Worm (Caenorhabditis elegans) whole organism, L4/young adult: ENCODE results near the gene C06E7.2.
A peak's percentile ranks its signal among the peaks of the same experiment; 100 is the strongest.

Source experiments
- W03F9.2 ChIP-seq: fragments of 150-350 bp; optimal IDR thresholded peaks from 2 replicates; lab custom pipeline; 2014; ENCODE audit warnings: missing biosample characterization, missing genetic modification characterization
- dao-5 ChIP-seq: sonication (generic microtip); optimal IDR thresholded peaks from 2 replicates; lab custom pipeline; 2016; ENCODE audit warnings: missing genotype, missing genetic modification characterization, moderate library complexity, missing compliant biosample characterization
- him-1 ChIP-seq: sonication (generic microtip); optimal IDR thresholded peaks from 2 replicates; lab custom pipeline; 2016; ENCODE audit warnings: missing genotype, missing genetic modification reagents, missing genetic modification characterization, missing compliant biosample characterization

Gene C06E7.2

ce11 chrIV:5839178-5839577 lies at the start of gene C06E7.2:
TSS of gene C06E7.2 (plus strand) at chrIV:5839478.
- no peak for TF ChIP-seq dao-5 (tag; lab: Kevin White, UChicago)
- no peak for TF ChIP-seq W03F9.2
- no peak for TF ChIP-seq him-1 (tag; lab: Kevin White, UChicago)

ce11 chrIV:5790993-5791392 lies 48.3 kb upstream of the C06E7.2 start, which contains the start of gene C31H1.2:
TSS of gene C31H1.2 (plus strand) at chrIV:5791293.
- TF ChIP-seq him-1 (tag; lab: Kevin White, UChicago): no peak
- TF ChIP-seq W03F9.2: no peak
- no peak for TF ChIP-seq dao-5 (tag; lab: Kevin White, UChicago)

DNA sequence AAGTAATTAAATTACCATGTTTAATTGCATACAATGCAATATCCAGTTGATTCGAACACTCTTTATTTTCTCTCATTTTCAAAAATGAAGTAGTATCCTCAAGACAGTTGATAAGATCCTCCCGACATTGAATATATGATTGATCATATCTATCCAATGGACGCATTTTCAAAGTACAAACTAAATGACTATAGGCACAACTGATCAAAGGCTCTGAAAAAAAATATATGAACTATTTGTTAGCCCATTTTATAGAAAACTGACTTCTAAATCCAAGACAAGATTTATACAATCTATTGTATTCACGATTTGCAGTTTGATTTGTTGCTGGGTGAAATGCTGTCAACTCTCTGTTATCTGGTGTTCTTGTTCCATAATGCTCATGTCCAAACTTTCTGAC lies 43.8 kb upstream of the C06E7.2 start:
- TF ChIP-seq dao-5 (tag; lab: Kevin White, UChicago) (no peak), W03F9.2 (no peak), him-1 (tag; lab: Kevin White, UChicago) (no peak)

ce11 chrIV:5796694-5797093 lies 42.6 kb upstream of the C06E7.2 start, which contains the start of gene C31H1.5:
TSS of gene C31H1.5 (minus strand) at chrIV:5796794.
- TF ChIP-seq dao-5 (tag; lab: Kevin White, UChicago): no peak

- TF ChIP-seq W03F9.2 (no peak), him-1 (tag; lab: Kevin White, UChicago) (no peak), dao-5 (tag; lab: Kevin White, UChicago) (no peak)
Measured at ce11 chrIV:5797153-5797552, 42.1 kb upstream of the C06E7.2 start, which contains the start of gene C31H1.1. TSS of gene C31H1.1 (plus strand) at chrIV:5797453.

DNA sequence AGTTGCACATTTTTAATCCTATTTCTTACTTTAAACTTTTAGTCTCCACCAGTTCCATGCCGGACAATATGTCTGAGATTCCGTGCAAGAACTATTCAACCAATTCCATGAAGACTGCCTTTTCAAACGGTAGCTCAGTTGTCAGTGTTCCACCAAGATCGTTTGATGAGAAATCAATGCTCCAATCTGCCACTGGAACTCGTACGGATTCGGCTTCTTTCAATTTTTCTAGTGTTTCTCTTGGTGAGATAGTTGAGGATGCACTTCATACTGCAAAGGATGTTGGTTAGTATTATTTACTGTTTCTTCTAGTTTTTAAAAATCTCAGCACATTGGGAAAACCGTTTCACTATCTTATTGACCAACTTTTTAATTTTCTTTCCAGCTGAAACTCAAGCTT lies 39.7 kb upstream of the C06E7.2 start:
- TF ChIP-seq W03F9.2 (no peak), dao-5 (tag; lab: Kevin White, UChicago) (no peak), him-1 (tag; lab: Kevin White, UChicago) (no peak)

ce11 chrIV:5803510-5804013 lies 35.7 kb upstream of the C06E7.2 start:
- TF ChIP-seq W03F9.2 (no peak), dao-5 (tag; lab: Kevin White, UChicago) (no peak), him-1 (tag; lab: Kevin White, UChicago) (no peak)

DNA sequence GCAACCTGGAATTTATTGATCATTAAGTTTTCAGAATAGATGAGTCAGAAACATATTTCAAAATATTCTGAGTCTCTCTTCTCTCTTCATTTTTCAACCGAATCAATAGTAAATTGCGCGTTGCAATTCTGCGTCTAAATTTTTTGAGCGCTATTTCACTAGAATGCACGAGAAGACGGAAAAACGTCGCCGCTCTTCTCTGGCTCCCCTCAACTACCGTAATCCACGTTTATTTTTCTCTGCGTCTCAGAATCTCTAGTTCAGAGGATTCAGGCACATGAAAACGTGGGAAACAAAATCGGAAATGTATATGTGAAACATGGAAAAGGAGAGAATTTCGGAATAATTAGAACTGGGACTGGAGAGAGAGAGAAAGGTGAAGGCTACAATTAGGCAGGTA lies 33.8 kb upstream of the C06E7.2 start:
- TF ChIP-seq dao-5 (tag; lab: Kevin White, UChicago): no peak
- no peak for TF ChIP-seq W03F9.2
- TF ChIP-seq him-1 (tag; lab: Kevin White, UChicago): no peak

ce11 chrIV:5806348-5806747 lies 32.9 kb upstream of the C06E7.2 start:
- TF ChIP-seq W03F9.2 (no peak), him-1 (tag; lab: Kevin White, UChicago) (no peak), dao-5 (tag; lab: Kevin White, UChicago) (no peak)

DNA sequence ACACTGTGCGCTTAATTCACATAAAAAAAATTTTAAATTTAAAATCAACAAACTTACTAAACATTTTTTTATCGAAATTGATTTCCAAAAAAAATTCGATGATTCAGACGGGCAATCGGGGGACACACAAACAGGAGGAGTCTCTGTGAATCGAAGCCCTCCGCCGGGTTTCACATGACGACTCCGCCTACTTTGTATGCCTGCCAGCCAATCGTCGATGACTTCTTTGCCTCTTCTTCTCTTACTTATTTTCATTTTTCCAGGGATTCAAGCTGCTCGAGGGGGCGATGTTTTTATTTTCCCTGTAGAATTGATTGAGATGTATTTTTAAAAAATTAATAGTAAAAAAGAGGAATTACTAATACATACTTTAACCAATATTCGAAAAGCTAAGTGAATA lies 32.4 kb upstream of the C06E7.2 start, which contains the start of gene lntl-1:
Gene lntl-1 (minus strand): TSS at position 185 of the 400 bp plus-strand sequence.
- TF ChIP-seq W03F9.2: no peak
- TF ChIP-seq dao-5 (tag; lab: Kevin White, UChicago): no peak
- no peak for TF ChIP-seq him-1 (tag; lab: Kevin White, UChicago)

ce11 chrIV:5809733-5810132 lies 29.5 kb upstream of the C06E7.2 start:
- TF ChIP-seq dao-5 (tag; lab: Kevin White, UChicago) (no peak), him-1 (tag; lab: Kevin White, UChicago) (no peak), W03F9.2 (no peak)

DNA sequence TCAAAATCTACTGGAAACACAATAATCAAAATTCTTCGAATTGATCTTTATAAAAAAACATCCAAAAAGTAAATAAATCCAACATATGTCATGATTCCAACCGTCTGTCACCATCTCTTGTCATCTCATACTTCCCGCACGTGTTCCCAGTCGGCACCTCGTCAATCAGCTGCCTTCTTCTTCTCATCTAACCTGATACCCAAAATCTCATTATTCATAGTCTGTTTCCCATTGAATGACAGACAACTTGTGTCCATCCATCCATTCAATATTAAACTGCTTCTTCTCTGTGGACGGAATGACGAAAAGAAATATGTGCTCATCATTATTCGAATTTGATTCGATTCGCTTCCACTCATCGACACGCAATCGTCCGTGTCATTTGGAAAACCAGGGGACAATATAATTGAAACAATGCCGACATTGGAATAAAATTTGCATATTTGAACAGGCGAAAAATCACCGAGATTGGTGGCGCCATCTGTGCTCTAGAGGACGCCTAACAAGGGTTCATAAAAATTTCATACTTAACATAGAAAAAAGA lies 28.1 kb upstream of the C06E7.2 start:
- TF ChIP-seq him-1 (tag; lab: Kevin White, UChicago): no peak
- TF ChIP-seq dao-5 (tag; lab: Kevin White, UChicago): no peak
- TF ChIP-seq W03F9.2: no peak

ce11 chrIV:5814092-5814650 lies 25.1 kb upstream of the C06E7.2 start, which contains the start of gene oops-1:
TSS of gene oops-1 (minus strand) at chrIV:5814142.
- TF ChIP-seq him-1 (tag; lab: Kevin White, UChicago) (no peak), W03F9.2 (peak; percentile 13), dao-5 (tag; lab: Kevin White, UChicago) (no peak)

DNA sequence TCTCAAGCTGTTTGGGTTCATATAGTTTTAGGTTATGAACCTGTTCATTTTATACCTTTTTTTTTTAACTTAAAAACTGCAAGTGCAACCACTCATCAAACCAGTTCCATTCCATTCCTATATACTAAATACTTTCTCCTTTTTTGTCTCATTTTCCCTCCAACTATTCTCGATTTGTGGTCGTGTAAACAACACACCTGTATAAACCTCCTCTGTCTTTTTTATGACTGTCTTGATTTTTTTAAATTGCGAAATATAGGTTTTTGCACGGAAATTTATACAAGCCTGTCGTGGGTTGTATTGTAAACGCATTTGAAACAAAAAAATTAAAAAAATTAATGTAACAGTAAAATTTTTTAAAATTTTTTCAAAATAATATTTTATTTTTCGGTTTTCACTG lies 22.8 kb upstream of the C06E7.2 start:
- TF ChIP-seq dao-5 (tag; lab: Kevin White, UChicago): no peak
- no peak for TF ChIP-seq W03F9.2
- no peak for TF ChIP-seq him-1 (tag; lab: Kevin White, UChicago)
